Worm (Caenorhabditis elegans) whole organism, early embryonic: Measurements from ENCODE around the gene vglu-3.

Experiments
- B0310.2 ChIP-seq: sonication (generic microtip); optimal IDR thresholded peaks from 2 replicates; lab custom pipeline; 2016; ENCODE audit warnings: mild to moderate bottlenecking, missing genetic modification characterization, missing compliant biosample characterization
- F13C5.2 ChIP-seq: sonication (generic microtip); optimal IDR thresholded peaks from 2 replicates; lab custom pipeline; 2017; ENCODE audit warnings: mild to moderate bottlenecking, missing genetic modification characterization, inconsistent platforms, missing compliant biosample characterization
- aly-1 ChIP-seq: sonication (generic microtip); optimal IDR thresholded peaks from 2 replicates; lab custom pipeline; 2016; ENCODE audit warnings: missing genetic modification characterization, missing compliant biosample characterization
- ama-1 ChIP-seq: fragments of 150-350 bp; optimal IDR thresholded peaks from 2 replicates; lab custom pipeline; 2014
- ceh-13 ChIP-seq: fragments of 200-800 bp; sonication (Bioruptor generic); optimal IDR thresholded peaks from 2 replicates; lab custom pipeline; 2018; ENCODE audit warnings: mild to moderate bottlenecking, missing genetic modification characterization, missing compliant biosample characterization
- ceh-36 ChIP-seq: sonication (generic microtip); optimal IDR thresholded peaks from 2 replicates; lab custom pipeline; 2016; ENCODE audit warnings: missing genetic modification characterization, inconsistent platforms, missing compliant biosample characterization
- ets-7 ChIP-seq: sonication (generic microtip); optimal IDR thresholded peaks from 2 replicates; lab custom pipeline; 2016; ENCODE audit warnings: missing genotype, missing genetic modification characterization, missing compliant biosample characterization
- flt-1 ChIP-seq: fragments of 200-800 bp; sonication (Bioruptor generic); IDR thresholded peaks from 2 replicates; pipeline ENCODE4 v1.3.6; 2022; ENCODE audit warnings: missing genetic modification characterization, missing compliant biosample characterization
- hmbx-1 ChIP-seq: sonication (generic microtip); optimal IDR thresholded peaks from 2 replicates; lab custom pipeline; 2016; ENCODE audit warnings: mild to moderate bottlenecking, missing genetic modification characterization, missing compliant biosample characterization
- hmg-4 ChIP-seq: fragments of 200-800 bp; sonication (Bioruptor generic); optimal IDR thresholded peaks from 2 replicates; lab custom pipeline; 2018; ENCODE audit warnings: mild to moderate bottlenecking, missing genetic modification characterization, missing compliant biosample characterization
- hnd-1 ChIP-seq: sonication (generic microtip); optimal IDR thresholded peaks from 2 replicates; lab custom pipeline; 2016; ENCODE audit warnings: missing genetic modification characterization, missing compliant biosample characterization
- pes-1 ChIP-seq: fragments of 200-800 bp; sonication (Bioruptor generic); IDR thresholded peaks from 2 replicates; pipeline ENCODE4 v1.3.6; 2022; ENCODE audit warnings: missing genetic modification reagents, missing genetic modification characterization, missing compliant biosample characterization
- scrt-1 ChIP-seq: fragments of 200-800 bp; sonication (Bioruptor generic); IDR thresholded peaks from 2 replicates; pipeline ENCODE4 v1.3.6; 2022; ENCODE audit warnings: missing genetic modification characterization, missing compliant biosample characterization
- sea-1 ChIP-seq: fragments of 200-800 bp; sonication (Bioruptor generic); conservative IDR thresholded peaks from 2 replicates; pipeline ENCODE4 v1.3.6; 2022; ENCODE audit warnings: missing genetic modification characterization, missing compliant biosample characterization
- tbx-11 ChIP-seq: fragments of 200-800 bp; sonication (Bioruptor generic); IDR thresholded peaks from 2 replicates; pipeline ENCODE4 v1.3.6; 2022; ENCODE audit warnings: missing genetic modification characterization, missing compliant biosample characterization
- tbx-37 ChIP-seq: fragments of 200-800 bp; sonication (Bioruptor generic); conservative IDR thresholded peaks from 2 replicates; pipeline ENCODE4 v1.3.6; 2022; ENCODE audit warnings: missing genetic modification reagents, missing genetic modification characterization, missing compliant biosample characterization
- tra-4 ChIP-seq: sonication (generic microtip); optimal IDR thresholded peaks from 2 replicates; lab custom pipeline; 2017; ENCODE audit warnings: missing genetic modification characterization, missing compliant biosample characterization

Gene vglu-3

DNA sequence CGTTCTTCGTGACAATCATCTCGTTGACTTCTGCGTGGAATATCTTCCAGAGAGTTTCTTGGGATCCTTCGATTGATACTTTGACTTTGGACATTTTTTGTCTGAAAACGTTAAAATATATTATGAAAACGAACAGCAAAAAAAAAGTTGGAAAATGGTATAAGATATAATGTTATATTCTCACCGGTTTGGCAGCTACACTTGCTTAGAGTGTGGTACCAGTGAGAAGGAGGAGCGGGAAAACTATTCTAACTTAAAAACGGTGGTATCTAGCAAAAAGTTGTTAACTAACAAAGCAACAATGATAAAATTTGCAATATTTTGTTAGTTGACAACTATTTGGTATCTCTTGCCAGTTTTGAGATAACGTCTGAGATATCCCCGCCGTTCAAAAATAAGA lies 41.6 kb downstream of the vglu-3 start, which contains the start of gene tbx-9:
tbx-9 (minus strand) TSS at position 101 of the 400 bp plus-strand sequence.
- TF ChIP-seq hnd-1 (no peak), pes-1 (no peak), sea-1 (GFP tag; lab: Robert Waterston, UW) (no peak), ceh-36 (tag; lab: Kevin White, UChicago) (no peak), scrt-1 (GFP tag; lab: Robert Waterston, UW) (no peak), hmbx-1 (tag; lab: Kevin White, UChicago) (no peak), ceh-13 (no peak), flt-1 (GFP tag; lab: Robert Waterston, UW) (no peak), aly-1 (tag; lab: Kevin White, UChicago) (no peak), tbx-11 (GFP tag; lab: Robert Waterston, UW) (no peak), F13C5.2 (no peak), ama-1 (lab: Kevin White, UChicago) (no peak), ets-7 (tag; lab: Kevin White, UChicago) (no peak), hmg-4 (GFP tag; lab: Kevin White, UChicago) (no peak), B0310.2 (tag; lab: Kevin White, UChicago) (no peak), tra-4 (tag; lab: Kevin White, UChicago) (no peak), tbx-37 (GFP tag; lab: Robert Waterston, UW) (no peak)

DNA sequence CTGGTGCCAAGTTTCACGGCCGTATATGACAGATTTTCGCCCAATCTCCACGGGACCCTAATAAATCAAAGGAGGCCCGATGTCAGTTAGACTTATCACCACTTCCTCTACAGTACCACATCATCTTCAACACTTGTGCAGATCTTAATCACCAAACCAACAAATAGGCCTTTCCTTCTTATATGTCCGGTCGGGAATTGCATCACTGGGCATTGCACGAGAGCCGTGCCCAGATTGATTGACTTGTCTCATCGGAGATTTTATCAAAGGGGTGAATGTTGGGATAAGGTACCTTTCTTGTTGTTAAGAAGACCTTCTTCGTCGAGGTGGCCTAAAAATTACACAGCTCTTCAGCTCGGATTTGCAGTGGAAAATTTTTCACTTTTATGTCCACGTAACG lies 44.6 kb downstream of the vglu-3 start:
- no peak for TF ChIP-seq tra-4 (tag; lab: Kevin White, UChicago)
- TF ChIP-seq tbx-37 (GFP tag; lab: Robert Waterston, UW): no peak
- no peak for TF ChIP-seq scrt-1 (GFP tag; lab: Robert Waterston, UW)
- no peak for TF ChIP-seq sea-1 (GFP tag; lab: Robert Waterston, UW)
- TF ChIP-seq flt-1 (GFP tag; lab: Robert Waterston, UW): no peak
- TF ChIP-seq F13C5.2: no peak
- TF ChIP-seq aly-1 (tag; lab: Kevin White, UChicago): no peak

DNA sequence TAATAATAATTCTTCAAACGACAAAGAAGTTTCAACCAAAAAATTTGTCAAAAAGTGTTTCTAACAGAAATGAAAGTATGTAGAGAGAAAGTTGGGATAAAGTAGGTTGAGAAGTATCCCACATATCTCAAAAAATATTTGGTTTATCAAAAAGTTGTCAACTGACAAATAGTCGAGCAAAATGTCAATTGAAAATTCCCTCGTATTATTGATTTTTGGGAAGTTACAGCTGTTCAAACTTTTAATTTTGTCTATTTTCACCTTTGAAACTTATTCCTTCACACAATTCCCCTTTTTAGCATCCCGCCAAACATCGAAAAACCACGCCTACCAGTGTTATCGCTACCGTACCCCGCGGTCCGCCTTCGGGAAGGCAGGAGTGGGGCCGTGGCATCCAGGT lies 46.9 kb downstream of the vglu-3 start, which contains the start of gene tbx-8:
tbx-8 (plus strand) TSS at position 301 of the 400 bp plus-strand sequence.
- TF ChIP-seq ets-7 (tag; lab: Kevin White, UChicago) (no peak), tbx-11 (GFP tag; lab: Robert Waterston, UW) (no peak), tbx-37 (GFP tag; lab: Robert Waterston, UW) (no peak), ceh-13 (no peak), aly-1 (tag; lab: Kevin White, UChicago) (no peak), hmg-4 (GFP tag; lab: Kevin White, UChicago) (no peak), tra-4 (tag; lab: Kevin White, UChicago) (no peak), F13C5.2 (no peak), scrt-1 (GFP tag; lab: Robert Waterston, UW) (no peak), B0310.2 (tag; lab: Kevin White, UChicago) (no peak), ceh-36 (tag; lab: Kevin White, UChicago) (no peak), hmbx-1 (tag; lab: Kevin White, UChicago) (no peak), ama-1 (lab: Kevin White, UChicago) (no peak), sea-1 (GFP tag; lab: Robert Waterston, UW) (no peak)

DNA sequence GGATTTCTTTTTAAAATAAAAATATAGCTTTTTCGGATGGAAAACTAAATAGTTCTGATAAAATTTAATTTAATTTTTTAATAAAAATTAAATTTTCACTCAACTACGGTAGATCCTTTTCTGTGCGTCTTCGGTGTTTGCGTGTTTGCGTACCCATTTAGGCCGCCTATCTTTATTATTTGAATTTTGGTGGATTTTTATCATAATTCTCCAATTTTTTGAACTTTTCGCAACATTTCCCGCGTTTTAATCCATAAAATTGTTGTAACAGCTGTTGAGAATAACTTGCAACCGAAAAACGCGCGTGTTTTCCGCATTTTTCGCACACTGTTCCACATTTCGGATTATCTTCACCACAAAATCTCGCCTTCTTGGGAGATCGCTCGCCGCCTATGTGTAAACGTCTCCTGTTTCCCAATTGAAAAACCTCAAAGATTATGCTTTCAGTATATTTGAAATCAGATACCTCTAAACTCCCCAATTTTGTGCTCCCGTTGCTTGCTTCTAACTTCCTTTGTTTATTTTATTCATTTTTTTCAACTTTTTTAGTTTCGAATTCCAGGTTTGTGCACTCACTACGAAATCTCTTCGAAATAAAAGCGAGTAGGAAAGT lies 51.5 kb downstream of the vglu-3 start, which contains the start of gene T07C4.3:
T07C4.3 (plus strand) TSS at position 563 of the 613 bp plus-strand sequence.
- TF ChIP-seq scrt-1 (GFP tag; lab: Robert Waterston, UW): no peak
- no peak for TF ChIP-seq pes-1
- no peak for TF ChIP-seq hmg-4 (GFP tag; lab: Kevin White, UChicago)
- TF ChIP-seq tbx-11 (GFP tag; lab: Robert Waterston, UW): no peak
- TF ChIP-seq ama-1 (lab: Kevin White, UChicago): no peak
- no peak for TF ChIP-seq ets-7 (tag; lab: Kevin White, UChicago)
- no peak for TF ChIP-seq tra-4 (tag; lab: Kevin White, UChicago)
- TF ChIP-seq ceh-13: no peak
- TF ChIP-seq ceh-36 (tag; lab: Kevin White, UChicago): no peak
- TF ChIP-seq hmbx-1 (tag; lab: Kevin White, UChicago): no peak
- TF ChIP-seq aly-1 (tag; lab: Kevin White, UChicago): no peak
- no peak for TF ChIP-seq F13C5.2
- TF ChIP-seq B0310.2 (tag; lab: Kevin White, UChicago): no peak
